Worm (Caenorhabditis elegans) whole organism, young adult: ENCODE measurements around the gene R05H5.7.

Experiments used
- dox-1 ChIP-seq: fragments of 200-800 bp; sonication (Bioruptor generic); IDR thresholded peaks from 2 replicates; pipeline ENCODE4 v1.3.6; 2022; ENCODE audit warnings: missing genetic modification reagents, missing genetic modification characterization, missing compliant biosample characterization
- nhr-179 ChIP-seq: sonication (generic microtip); optimal IDR thresholded peaks from 2 replicates; lab custom pipeline; 2016; ENCODE audit warnings: mild to moderate bottlenecking, missing genetic modification characterization, missing compliant biosample characterization
- rpc-1 ChIP-seq, 2 experiments: fragments of 150-350 bp in 1 of 2; sonication (generic microtip) in 1 of 2; optimal IDR thresholded peaks; 2 replicates each; lab custom pipeline; 2014 to 2018; ENCODE audit warnings: missing biosample characterization in 1 of 2, missing genetic modification characterization in 1 of 2, missing genetic modification reagents in 1 of 2, missing genotype in 1 of 2

DNA sequence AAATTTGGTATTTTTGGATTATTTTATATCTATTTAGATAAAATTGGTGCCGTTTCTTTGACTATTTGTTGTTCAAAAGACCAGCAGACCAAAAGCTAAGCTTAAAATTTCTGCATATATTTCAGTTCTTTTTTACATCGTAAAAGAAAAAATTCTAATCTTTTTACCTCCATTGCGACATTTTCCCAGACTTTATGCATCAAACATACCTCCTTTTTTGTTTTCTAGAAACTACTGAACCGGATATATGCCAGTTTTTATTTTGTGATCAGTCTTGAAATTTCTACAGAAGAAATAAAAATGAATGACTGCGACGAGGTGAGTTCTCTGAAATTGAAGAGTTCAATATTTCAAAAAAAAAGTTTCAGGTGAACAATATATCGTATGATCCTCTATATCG is 2.3 kb downstream of the R05H5.7 start, which contains the start of gene srb-6:
- TF ChIP-seq rpc-1 (optimal IDR thresholded peaks at IDR 0.05; lab: Kevin White, UChicago) (no peak), rpc-1 (tag; optimal IDR thresholded peaks at IDR 0.05; lab: Kevin White, UChicago) (no peak), nhr-179 (tag; lab: Kevin White, UChicago) (no peak), dox-1 (GFP tag; lab: Robert Waterston, UW) (no peak)
